Worm (Caenorhabditis elegans) whole organism, L4 larva: ENCODE measurements around the gene C36C9.12.

Source experiments
- R02D3.7 ChIP-seq: fragments of 150-350 bp; sonication (generic microtip); optimal IDR thresholded peaks from 3 replicates; lab custom pipeline; 2014; ENCODE audit warnings: missing biosample characterization, missing genetic modification characterization
- daf-16 ChIP-seq, 3 experiments: sonication (generic microtip); optimal IDR thresholded peaks; 2 replicates each; lab custom pipeline; 2016 to 2017; ENCODE audit warnings: missing genetic modification characterization in 3 of 3, missing genetic modification reagents in 3 of 3, mild to moderate bottlenecking in 2 of 3, missing compliant biosample characterization in 2 of 3, missing biosample characterization in 1 of 3, moderate library complexity in 1 of 3
- lin-15B ChIP-seq: fragments of 150-350 bp; sonication (generic microtip); optimal IDR thresholded peaks from 3 replicates; lab custom pipeline; 2014; ENCODE audit warnings: missing biosample characterization, missing genetic modification characterization
- lin-38 ChIP-seq: fragments of 200-800 bp; sonication (Bioruptor generic); IDR thresholded peaks from 2 replicates; pipeline ENCODE4 v1.3.6; 2022; ENCODE audit warnings: missing genetic modification reagents, missing genetic modification characterization, missing compliant biosample characterization
- nhr-6 ChIP-seq: fragments of 150-350 bp; optimal IDR thresholded peaks from 2 replicates; lab custom pipeline; 2014; ENCODE audit warnings: missing biosample characterization, missing genetic modification characterization
- skn-1 ChIP-seq: fragments of 150-350 bp; optimal IDR thresholded peaks from 2 replicates; lab custom pipeline; 2014; ENCODE audit warnings: missing biosample characterization, missing genetic modification characterization
- tag-97 ChIP-seq: fragments of 200-800 bp; sonication (Bioruptor generic); IDR thresholded peaks from 2 replicates; pipeline ENCODE4 v1.3.6; 2022; ENCODE audit warnings: missing genetic modification characterization, missing compliant biosample characterization
- unc-39 ChIP-seq: sonication (generic microtip); optimal IDR thresholded peaks from 2 replicates; lab custom pipeline; 2017; ENCODE audit warnings: missing biosample characterization, missing genetic modification characterization

ce11 chrX:1720359-1720758 lies 30.5 kb upstream of the C36C9.12 start, which contains the start of gene F07G6.8:
- TF ChIP-seq lin-15B, result no peak
- no peak for TF ChIP-seq daf-16 (GFP tag; optimal IDR thresholded peaks at IDR 0.05; lab: Kevin White, UChicago)
- TF ChIP-seq daf-16 (tag; optimal IDR thresholded peaks at IDR 0.05; lab: Kevin White, UChicago), result no peak
- TF ChIP-seq lin-38 (GFP tag; lab: Robert Waterston, UW), result no peak
- no peak for TF ChIP-seq tag-97 (GFP tag; lab: Robert Waterston, UW)
- no peak for TF ChIP-seq R02D3.7 (tag; lab: Kevin White, UChicago)
- TF ChIP-seq unc-39 (tag; lab: Kevin White, UChicago), result no peak
- TF ChIP-seq skn-1 (tag; lab: Kevin White, UChicago), result no peak
- no peak for TF ChIP-seq nhr-6 (tag; lab: Kevin White, UChicago)
